Fruit fly (Drosophila melanogaster) whole organism, wandering third instar larva: Measurements from ENCODE around the gene Uch.
A peak's percentile ranks its signal among the peaks of the same experiment; 100 is the strongest.

Source experiments
- Abd-B ChIP-seq: fragments of >200 bp; optimal IDR thresholded peaks from 2 replicates; lab custom pipeline; 2017; ENCODE audit warnings: missing biosample characterization, missing genetic modification characterization
- CG32264 ChIP-seq: fragments of 200-800 bp; sonication (Bioruptor generic); optimal IDR thresholded peaks from 2 replicates; lab custom pipeline; 2016; ENCODE audit warnings: missing biosample characterization, missing genetic modification characterization
- CG9705 ChIP-seq: fragments of 200-800 bp; sonication (Bioruptor generic); optimal IDR thresholded peaks from 2 replicates; lab custom pipeline; 2018; ENCODE audit warnings: missing biosample characterization, mild to moderate bottlenecking, missing genetic modification characterization
- CrebA ChIP-seq: fragments of 200-800 bp; sonication (Bioruptor generic); optimal IDR thresholded peaks from 2 replicates; lab custom pipeline; 2016; ENCODE audit warnings: missing biosample characterization, mild to moderate bottlenecking, missing genetic modification characterization, borderline replicate concordance
- Dfd ChIP-seq: fragments of >200 bp; optimal IDR thresholded peaks from 2 replicates; lab custom pipeline; 2017; ENCODE audit warnings: missing biosample characterization, missing genetic modification characterization
- Dif ChIP-seq: fragments of 200-275, 200-300 bp; sonication (Bioruptor generic); optimal IDR thresholded peaks from 2 replicates; lab custom pipeline; 2018; ENCODE audit warnings: missing biosample characterization, missing genetic modification characterization; ENCODE audit not compliant: partially characterized antibody
- GATAd ChIP-seq: sonication (Bioruptor generic); optimal IDR thresholded peaks from 2 replicates; lab custom pipeline; 2016; ENCODE audit warnings: missing biosample characterization, missing genetic modification characterization
- HLH106 ChIP-seq: fragments of 200-800 bp; optimal IDR thresholded peaks from 3 replicates; lab custom pipeline; 2019; ENCODE audit warnings: missing biosample characterization, mild to moderate bottlenecking, missing genetic modification characterization, moderate library complexity
- Hnf4 ChIP-seq: fragments of 200-800 bp; sonication (Bioruptor generic); optimal IDR thresholded peaks from 2 replicates; lab custom pipeline; 2016; ENCODE audit warnings: missing biosample characterization, mild to moderate bottlenecking, missing genetic modification characterization
- Hr78 ChIP-seq: fragments of >200 bp; optimal IDR thresholded peaks from 2 replicates; lab custom pipeline; 2017; ENCODE audit warnings: missing biosample characterization, missing genetic modification characterization
- Hr83 ChIP-seq: fragments of 200-300 bp; sonication (Bioruptor generic); optimal IDR thresholded peaks from 2 replicates; lab custom pipeline; 2016; ENCODE audit warnings: missing biosample characterization, mild to moderate bottlenecking, missing genetic modification characterization, moderate library complexity; ENCODE audit not compliant: poor library complexity, severe bottlenecking
- Jra ChIP-seq: sonication (Bioruptor generic); optimal IDR thresholded peaks from 2 replicates; lab custom pipeline; 2016; ENCODE audit warnings: missing biosample characterization, missing genetic modification characterization
- Myc ChIP-seq: fragments of >200 bp; optimal IDR thresholded peaks from 2 replicates; lab custom pipeline; 2017
- N ChIP-seq: fragments of >200 bp; optimal IDR thresholded peaks from 2 replicates; lab custom pipeline; 2018; ENCODE audit warnings: missing biosample characterization, missing external identifiers, missing genetic modification characterization
- OdsH ChIP-seq: fragments of 200-800 bp; sonication (Bioruptor generic); optimal IDR thresholded peaks from 2 replicates; lab custom pipeline; 2016; ENCODE audit warnings: missing biosample characterization, mild to moderate bottlenecking, missing genetic modification characterization
- Rel ChIP-seq, 2 experiments: fragments of 200-800 bp; sonication (Bioruptor generic) in 1 of 2; optimal IDR thresholded peaks; 2 replicates in 1 of 2; 3 replicates in 1 of 2; lab custom pipeline; 2016 to 2019; ENCODE audit warnings: mild to moderate bottlenecking in 2 of 2, missing biosample characterization in 2 of 2, missing genetic modification characterization in 2 of 2, moderate library complexity in 1 of 2
- Sp1 ChIP-seq: fragments of 200-800 bp; sonication (Bioruptor generic); optimal IDR thresholded peaks from 3 replicates; lab custom pipeline; 2019; ENCODE audit warnings: missing biosample characterization, mild to moderate bottlenecking, missing genetic modification characterization, moderate library complexity
- Vsx2 ChIP-seq: fragments of 200-300, 225-300 bp; sonication (Bioruptor generic); optimal IDR thresholded peaks from 2 replicates; lab custom pipeline; 2018; ENCODE audit warnings: missing biosample characterization, missing genetic modification characterization; ENCODE audit not compliant: partially characterized antibody
- brk ChIP-seq: fragments of 200-800 bp; sonication (Bioruptor generic); optimal IDR thresholded peaks from 2 replicates; lab custom pipeline; 2016; ENCODE audit warnings: missing biosample characterization, mild to moderate bottlenecking, missing genetic modification characterization
- dl ChIP-seq, 2 experiments: fragments of 175-275, 200-275 bp in 1 of 2; fragments of 200-275 bp in 1 of 2; sonication (Bioruptor generic); optimal IDR thresholded peaks; lab custom pipeline; 2018; ENCODE audit warnings: mild to moderate bottlenecking in 2 of 2, missing biosample characterization in 2 of 2, missing genetic modification characterization in 2 of 2, moderate library complexity in 2 of 2; ENCODE audit not compliant: partially characterized antibody in 2 of 2, insufficient read depth in 1 of 2
- dmrt93B ChIP-seq: fragments of 200-800 bp; sonication (Bioruptor generic); optimal IDR thresholded peaks from 2 replicates; lab custom pipeline; 2018; ENCODE audit warnings: missing biosample characterization, mild to moderate bottlenecking, missing genetic modification characterization
- dsf ChIP-seq: sonication (Bioruptor generic); optimal IDR thresholded peaks from 2 replicates; lab custom pipeline; 2016; ENCODE audit warnings: missing biosample characterization, missing genetic modification characterization, borderline replicate concordance
- ey ChIP-seq: fragments of 200-800 bp; sonication (Bioruptor generic); optimal IDR thresholded peaks from 2 replicates; lab custom pipeline; 2016; ENCODE audit warnings: missing biosample characterization, missing genetic modification characterization
- foxo ChIP-seq, 2 experiments: fragments of 200-800 bp; sonication (Bioruptor generic); optimal IDR thresholded peaks; 2 replicates in 1 of 2; 3 replicates in 1 of 2; lab custom pipeline; 2016 to 2017; ENCODE audit warnings: missing biosample characterization in 2 of 2, missing genetic modification characterization in 2 of 2
- fru ChIP-seq: fragments of 200-800 bp; sonication (Bioruptor generic); optimal IDR thresholded peaks from 3 replicates; lab custom pipeline; 2016; ENCODE audit warnings: missing biosample characterization, mild to moderate bottlenecking, missing genetic modification characterization
- h ChIP-seq: fragments of 200-800 bp; sonication (Bioruptor generic); optimal IDR thresholded peaks from 3 replicates; lab custom pipeline; 2016; ENCODE audit warnings: missing biosample characterization, mild to moderate bottlenecking, missing genetic modification characterization
- jim ChIP-seq: fragments of 175-275, 200-325 bp; sonication (Bioruptor generic); optimal IDR thresholded peaks from 2 replicates; lab custom pipeline; 2016; ENCODE audit warnings: missing biosample characterization, mild to moderate bottlenecking, missing genetic modification characterization
- lola ChIP-seq: fragments of >200 bp; optimal IDR thresholded peaks from 2 replicates; lab custom pipeline; 2017; ENCODE audit warnings: missing biosample characterization, missing genetic modification characterization
- pan ChIP-seq: fragments of >200 bp; optimal IDR thresholded peaks from 2 replicates; lab custom pipeline; 2017
- psq ChIP-seq: fragments of 200-800 bp; sonication (Bioruptor generic); optimal IDR thresholded peaks from 3 replicates; lab custom pipeline; 2017; ENCODE audit warnings: missing biosample characterization, mild to moderate bottlenecking, missing genetic modification characterization, moderate library complexity
- rgr ChIP-seq: fragments of 200-800 bp; sonication (Bioruptor generic); optimal IDR thresholded peaks from 3 replicates; lab custom pipeline; 2016; ENCODE audit warnings: missing biosample characterization, mild to moderate bottlenecking, missing genetic modification characterization
- sage ChIP-seq: fragments of 200-800 bp; sonication (Bioruptor generic); optimal IDR thresholded peaks from 2 replicates; lab custom pipeline; 2016; ENCODE audit warnings: missing biosample characterization, mild to moderate bottlenecking, missing genetic modification characterization
- sv ChIP-seq: fragments of 200-800 bp; sonication (Bioruptor generic); optimal IDR thresholded peaks from 3 replicates; lab custom pipeline; 2016; ENCODE audit warnings: missing biosample characterization, missing genetic modification characterization
- usp ChIP-seq: fragments of >200 bp; optimal IDR thresholded peaks from 2 replicates; lab custom pipeline; 2017; ENCODE audit warnings: missing biosample characterization, missing genetic modification characterization
- woc ChIP-seq: sonication (Bioruptor generic); optimal IDR thresholded peaks from 2 replicates; lab custom pipeline; 2016; ENCODE audit warnings: missing biosample characterization, mild to moderate bottlenecking, missing genetic modification characterization

Uch gene

DNA sequence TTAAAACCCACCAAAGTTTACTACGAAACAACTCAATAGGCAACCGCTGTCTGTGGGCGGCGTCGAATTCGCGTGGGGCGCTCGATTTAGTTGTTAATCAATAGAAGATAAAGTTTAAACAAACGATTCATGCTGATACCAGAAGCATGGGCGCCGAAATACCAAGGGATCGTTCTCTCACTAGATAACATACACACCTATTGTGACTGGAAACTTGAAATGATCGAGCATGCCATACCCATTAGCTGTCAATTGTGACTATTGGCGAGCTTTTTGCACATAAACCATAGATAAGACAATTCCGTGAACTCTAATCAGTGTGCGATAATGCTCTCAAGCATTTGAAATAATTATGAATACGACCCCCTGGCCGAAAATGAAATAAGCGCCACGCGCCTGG lies 34.6 kb downstream of the Uch start:
- no peak for TF ChIP-seq foxo (GFP tag; optimal IDR thresholded peaks at IDR 0.05; lab: Kevin White, UChicago)
- peak; percentile 37 for TF ChIP-seq sv
- peak; percentile 30 for TF ChIP-seq h (GFP tag; lab: Kevin White, UChicago)
- no peak for TF ChIP-seq psq (GFP tag; lab: Kevin White, UChicago)
- no peak for TF ChIP-seq usp

DNA sequence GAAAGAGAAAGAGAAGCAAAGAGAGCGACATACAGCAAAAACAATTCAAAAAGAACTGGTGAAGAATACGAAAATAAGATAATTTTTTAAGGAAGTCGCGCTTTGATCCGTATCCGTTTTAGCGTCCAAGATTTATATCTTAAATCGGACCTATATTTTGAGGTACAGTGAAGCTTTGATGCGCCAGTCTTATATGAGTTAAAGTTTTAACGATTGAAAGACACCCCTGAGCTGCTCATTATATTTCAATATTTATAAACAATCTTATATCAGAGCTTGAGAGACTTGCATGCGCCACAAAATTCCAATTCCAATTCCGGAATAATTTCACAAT lies 35.2 kb downstream of the Uch start:
- TF ChIP-seq pan (lab: Kevin White, UChicago) (no peak), ey (GFP tag; lab: Kevin White, UChicago) (peak; percentile 13), Hr78 (GFP tag; lab: Kevin White, UChicago) (no peak), Myc (lab: Kevin White, UChicago) (no peak), N (GFP tag; lab: Kevin White, UChicago) (no peak), Vsx2 (GFP tag; lab: Kevin White, UChicago) (no peak), OdsH (GFP tag; lab: Kevin White, UChicago) (no peak), GATAd (GFP tag; lab: Kevin White, UChicago) (no peak), brk (no peak), CG9705 (GFP tag; lab: Kevin White, UChicago) (no peak), Sp1 (GFP tag; lab: Kevin White, UChicago) (no peak), foxo (GFP tag; optimal IDR thresholded peaks at IDR 0.05; lab: Kevin White, UChicago) (peak; percentile 14 to 34), sv (no peak)

DNA sequence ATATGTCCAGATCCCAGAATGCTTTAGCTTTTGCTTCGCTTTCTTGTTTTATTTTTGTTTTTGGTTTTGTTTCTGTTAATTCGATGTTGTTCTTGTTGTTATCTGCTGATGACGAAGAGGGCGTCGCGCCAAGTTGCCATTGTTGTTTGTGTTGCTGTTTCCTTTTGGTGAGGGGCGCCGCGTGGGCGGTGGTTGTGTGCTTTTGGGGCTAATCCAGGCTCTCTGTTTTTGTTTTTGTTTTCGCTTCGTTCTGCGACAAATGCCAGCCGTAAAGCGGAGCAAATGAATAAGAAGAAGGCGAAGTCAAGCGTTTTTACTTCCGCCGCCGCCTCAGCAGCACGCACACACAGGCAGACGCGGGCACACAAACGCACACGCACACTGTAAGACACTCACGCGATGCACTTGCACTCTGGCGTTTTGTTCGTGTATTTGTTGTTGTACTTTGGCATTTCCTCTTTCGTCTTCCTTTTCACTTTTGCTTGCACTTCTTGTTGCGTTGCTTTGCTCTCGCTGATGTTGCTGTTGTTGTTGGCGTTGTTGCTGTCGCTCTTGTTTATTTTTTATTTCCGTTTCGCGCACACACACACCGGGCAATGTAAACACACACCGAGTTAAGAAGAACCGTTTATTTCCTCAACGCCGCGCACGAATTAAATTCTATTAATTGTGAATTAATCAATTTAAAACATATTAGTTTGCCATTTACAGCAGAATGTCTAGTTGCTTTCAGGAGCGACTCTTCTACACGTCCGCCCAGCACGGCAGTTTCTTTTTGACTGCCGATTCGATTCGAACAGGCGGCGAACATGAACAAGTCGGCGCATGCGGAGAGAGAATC lies 35.8 kb downstream of the Uch start, which contains the start of gene aop:
Gene aop (minus strand): TSS at position 786 of the 841 bp plus-strand sequence.
- TF ChIP-seq HLH106 (tag; lab: Kevin White, UChicago) (peak; percentile 18), OdsH (GFP tag; lab: Kevin White, UChicago) (no peak), Sp1 (GFP tag; lab: Kevin White, UChicago) (peak; percentile 67), Hr83 (GFP tag; lab: Kevin White, UChicago) (peak; percentile 50), psq (GFP tag; lab: Kevin White, UChicago) (peak; percentile 95), rgr (peak; percentile 59), h (GFP tag; lab: Kevin White, UChicago) (peak; percentile 50), brk (no peak), Hnf4 (GFP tag; lab: Kevin White, UChicago) (peak; percentile 4), Myc (lab: Kevin White, UChicago) (no peak), lola (no peak), sv (no peak), dl (GFP tag; optimal IDR thresholded peaks at IDR 0.05; lab: Kevin White, UChicago; ENCODE audit: insufficient read depth in 1 of 2, partially characterized antibody in 2 of 2) (peak in 1 of 2 experiments; percentile 74), Rel (GFP tag; optimal IDR thresholded peaks at IDR 0.05; lab: Kevin White, UChicago) (no peak), Rel (tag; optimal IDR thresholded peaks at IDR 0.05; lab: Kevin White, UChicago) (peak; percentile 63), N (GFP tag; lab: Kevin White, UChicago) (no peak), CrebA (no peak), fru (peak; percentile 11), CG32264 (GFP tag; lab: Kevin White, UChicago) (no peak), Hr78 (GFP tag; lab: Kevin White, UChicago) (no peak), Dif (peak; percentile 68), Vsx2 (GFP tag; lab: Kevin White, UChicago) (peak; percentile 54), usp (no peak), Dfd (GFP tag; lab: Kevin White, UChicago) (peak; percentile 50)

DNA sequence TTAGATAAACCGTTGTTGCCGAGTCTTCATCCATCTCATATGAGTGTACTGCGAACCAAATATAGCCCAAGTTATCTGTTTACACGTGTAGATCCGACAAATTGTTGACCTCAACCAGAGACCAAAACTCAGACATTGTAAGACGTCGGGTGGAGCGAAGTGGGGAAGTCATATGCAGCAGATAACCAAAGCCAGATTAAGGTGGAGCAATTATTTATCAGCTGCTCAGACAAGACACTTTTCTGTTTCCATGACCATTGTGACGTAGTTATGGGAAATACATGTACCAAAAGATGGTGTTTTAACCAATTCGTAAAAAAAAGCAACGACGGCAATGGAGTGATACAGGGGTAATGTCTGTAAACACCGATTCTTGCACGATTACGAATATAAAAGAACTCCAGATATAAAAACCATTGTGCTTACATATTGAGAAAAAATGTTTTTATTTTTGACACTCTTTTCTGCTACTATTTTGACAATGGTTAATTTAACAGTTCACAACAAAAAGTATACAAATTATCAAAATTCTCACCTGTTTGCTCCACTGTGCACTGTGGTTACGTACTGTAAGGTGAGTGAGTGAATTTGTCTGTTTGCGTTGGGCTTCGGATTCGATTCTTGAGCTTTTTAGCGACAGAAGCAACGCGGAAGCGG lies 36.6 kb downstream of the Uch start:
- peak; percentile 74 for TF ChIP-seq fru
- peak; percentile 46 for TF ChIP-seq HLH106 (tag; lab: Kevin White, UChicago)
- TF ChIP-seq CrebA: no peak
- peak; percentile 38 for TF ChIP-seq OdsH (GFP tag; lab: Kevin White, UChicago)
- no peak for TF ChIP-seq lola
- peak in 1 of 2 experiments; percentile 72 for TF ChIP-seq foxo (GFP tag; optimal IDR thresholded peaks at IDR 0.05; lab: Kevin White, UChicago)
- no peak for TF ChIP-seq dl (GFP tag; optimal IDR thresholded peaks at IDR 0.05; lab: Kevin White, UChicago; ENCODE audit: insufficient read depth in 1 of 2, partially characterized antibody in 2 of 2)
- peak; percentile 59 for TF ChIP-seq woc (GFP tag; lab: Kevin White, UChicago)
- no peak for TF ChIP-seq N (GFP tag; lab: Kevin White, UChicago)
- TF ChIP-seq CG9705 (GFP tag; lab: Kevin White, UChicago): no peak
- peak; percentile 63 for TF ChIP-seq h (GFP tag; lab: Kevin White, UChicago)
- no peak for TF ChIP-seq brk
- no peak for TF ChIP-seq dsf (GFP tag; lab: Kevin White, UChicago)
- no peak for TF ChIP-seq sage (GFP tag; lab: Kevin White, UChicago)
- no peak for TF ChIP-seq Jra (GFP tag; lab: Kevin White, UChicago)
- TF ChIP-seq Abd-B: no peak
- TF ChIP-seq sv: peak; percentile 45
- peak; percentile 38 for TF ChIP-seq Hnf4 (GFP tag; lab: Kevin White, UChicago)
- no peak for TF ChIP-seq Hr78 (GFP tag; lab: Kevin White, UChicago)
- no peak for TF ChIP-seq jim
- TF ChIP-seq Vsx2 (GFP tag; lab: Kevin White, UChicago): no peak
- TF ChIP-seq Dfd (GFP tag; lab: Kevin White, UChicago): no peak
- peak; percentile 43 for TF ChIP-seq dmrt93B (GFP tag; lab: Kevin White, UChicago)
- no peak for TF ChIP-seq GATAd (GFP tag; lab: Kevin White, UChicago)
- peak; percentile 52 for TF ChIP-seq ey (GFP tag; lab: Kevin White, UChicago)
- TF ChIP-seq Hr83 (GFP tag; lab: Kevin White, UChicago): peak; percentile 15
- TF ChIP-seq rgr: peak; percentile 65
- TF ChIP-seq psq (GFP tag; lab: Kevin White, UChicago): no peak
- no peak for TF ChIP-seq Dif
- TF ChIP-seq pan (lab: Kevin White, UChicago): no peak
